Fruit fly (Drosophila melanogaster): Measurements from ENCODE around the gene CG15879.

Gene CG15879

dm6 chr3L:2152730-2153129, 16.2 kb downstream of the CG15879 start (continued):
- TF ChIP-seq CG6792 (GFP tag; optimal IDR thresholded peaks at IDR 0.05): peak; percentile 18
- TF ChIP-seq CG7368 (GFP tag; optimal IDR thresholded peaks at IDR 0.05): peak; percentile 42
- TF ChIP-seq fd85E (GFP tag; optimal IDR thresholded peaks at IDR 0.05): no peak
- peak; percentile 71 for TF ChIP-seq pdm3 (GFP tag; optimal IDR thresholded peaks at IDR 0.05)
- TF ChIP-seq Smox (GFP tag; optimal IDR thresholded peaks at IDR 0.05): peak; percentile 58
- TF ChIP-seq achi (GFP tag; optimal IDR thresholded peaks at IDR 0.05): peak; percentile 23
- TF ChIP-seq esn (GFP tag; optimal IDR thresholded peaks at IDR 0.05): peak; percentile 53
- TF ChIP-seq eg (GFP tag; IDR thresholded peaks at IDR 0.05): no peak
- peak; percentile 21 for TF ChIP-seq CG34406 (GFP tag; optimal IDR thresholded peaks at IDR 0.05)
- TF ChIP-seq Eip93F (GFP tag; optimal IDR thresholded peaks at IDR 0.05): no peak
- peak; percentile 70 for TF ChIP-seq svp (GFP tag)
- peak; percentile 59 for TF ChIP-seq Sox102F (GFP tag; optimal IDR thresholded peaks at IDR 0.05)
- peak; percentile 62 for TF ChIP-seq CG6163 (GFP tag; IDR thresholded peaks at IDR 0.05)
- TF ChIP-seq CG11902 (GFP tag; optimal IDR thresholded peaks at IDR 0.05): peak; percentile 3
- TF ChIP-seq Hr4 (GFP tag; optimal IDR thresholded peaks at IDR 0.05): peak; percentile 46
- TF ChIP-seq CG6276 (GFP tag; optimal IDR thresholded peaks at IDR 0.05): no peak
- TF ChIP-seq CG6854 (GFP tag; optimal IDR thresholded peaks at IDR 0.05): no peak
- TF ChIP-seq salr (GFP tag; optimal IDR thresholded peaks at IDR 0.05): peak; percentile 12 to 40
- TF ChIP-seq Lpt (GFP tag; optimal IDR thresholded peaks at IDR 0.05): peak; percentile 14
- peak; percentile 19 for TF ChIP-seq Ets96B (tag; optimal IDR thresholded peaks at IDR 0.05)
- no peak for TF ChIP-seq CG16779 (tag; optimal IDR thresholded peaks at IDR 0.05)
- TF ChIP-seq CG31627 (GFP tag; optimal IDR thresholded peaks at IDR 0.05): peak; percentile 55
- peak; percentile 4 for TF ChIP-seq vri (GFP tag; optimal IDR thresholded peaks at IDR 0.05)
- TF ChIP-seq CG10631 (GFP tag; optimal IDR thresholded peaks at IDR 0.05): peak; percentile 43
- no peak for TF ChIP-seq dac (GFP tag; optimal IDR thresholded peaks at IDR 0.05)
- no peak for TF ChIP-seq Blimp-1 (GFP tag; optimal IDR thresholded peaks at IDR 0.05)

- TF ChIP-seq vri (GFP tag; optimal IDR thresholded peaks at IDR 0.05) (no peak), spab (GFP tag; optimal IDR thresholded peaks at IDR 0.05) (peak; percentile 61), ss (GFP tag; optimal IDR thresholded peaks at IDR 0.05) (peak; percentile 47 to 65), Met (GFP tag; optimal IDR thresholded peaks at IDR 0.05) (peak; percentile 69), CG16779 (tag; optimal IDR thresholded peaks at IDR 0.05) (no peak), CG7368 (GFP tag; optimal IDR thresholded peaks at IDR 0.05) (peak; percentile 77), achi (GFP tag; optimal IDR thresholded peaks at IDR 0.05) (peak; percentile 68), CG10669 (GFP tag; optimal IDR thresholded peaks at IDR 0.05) (peak; percentile 76), CG32006 (GFP tag; optimal IDR thresholded peaks at IDR 0.05) (peak; percentile 64), CG6276 (GFP tag; optimal IDR thresholded peaks at IDR 0.05) (peak; percentile 3), CG8319 (GFP tag; optimal IDR thresholded peaks at IDR 0.05) (peak; percentile 59), CG9139 (GFP tag; optimal IDR thresholded peaks at IDR 0.05) (peak; percentile 8), CG3032 (tag; optimal IDR thresholded peaks at IDR 0.05) (peak; percentile 66), fd59A (GFP tag; optimal IDR thresholded peaks at IDR 0.05) (peak; percentile 56), dsx (GFP tag; optimal IDR thresholded peaks at IDR 0.05; ENCODE audit: poor library complexity, severe bottlenecking) (peak; percentile 56), Sox102F (GFP tag; optimal IDR thresholded peaks at IDR 0.05) (peak; percentile 62), CG8632 (GFP tag; optimal IDR thresholded peaks at IDR 0.05) (peak; percentile 57), esn (GFP tag; optimal IDR thresholded peaks at IDR 0.05) (peak; percentile 70), Ets21C (GFP tag; optimal IDR thresholded peaks at IDR 0.05) (peak; percentile 42), CG31627 (GFP tag; optimal IDR thresholded peaks at IDR 0.05) (peak; percentile 61), CG6792 (GFP tag; optimal IDR thresholded peaks at IDR 0.05) (peak; percentile 72), dac (GFP tag; optimal IDR thresholded peaks at IDR 0.05) (no peak), Sox14 (GFP tag; optimal IDR thresholded peaks at IDR 0.05) (peak; percentile 66), Blimp-1 (GFP tag; optimal IDR thresholded peaks at IDR 0.05) (peak; percentile 55), lz (GFP tag; optimal IDR thresholded peaks at IDR 0.05) (peak; percentile 77), CG15336 (GFP tag; IDR thresholded peaks at IDR 0.05) (peak; percentile 46; the same call in 1 of the 2 replicates), Hr39 (GFP tag; optimal IDR thresholded peaks at IDR 0.05) (peak; percentile 74), Sox15 (GFP tag; optimal IDR thresholded peaks at IDR 0.05) (peak; percentile 37), CG34406 (GFP tag; optimal IDR thresholded peaks at IDR 0.05) (peak; percentile 68), CG10631 (GFP tag; optimal IDR thresholded peaks at IDR 0.05) (peak; percentile 73), Hr38 (GFP tag; optimal IDR thresholded peaks at IDR 0.05) (no peak), Eip75B (GFP tag; optimal IDR thresholded peaks at IDR 0.05) (peak; percentile 75), acj6 (GFP tag; optimal IDR thresholded peaks at IDR 0.05) (peak; percentile 81), Gug (GFP tag; IDR thresholded peaks at IDR 0.05) (peak; percentile 47)
These were observed 17.1 kb downstream of the CG15879 start, which contains the start of gene zormin for dm6 chr3L:2151588-2152372. TSS of gene zormin (minus strand) at chr3L:2151700.
